Fruit fly (Drosophila melanogaster) whole organism, wandering third instar larva: ENCODE measurements around the gene CG46460.

ENCODE experiments used
- Dfd ChIP-seq: fragments of >200 bp; optimal IDR thresholded peaks from 2 replicates; lab custom pipeline; 2017; ENCODE audit warnings: missing biosample characterization, missing genetic modification characterization
- Mio ChIP-seq: sonication (Bioruptor generic); optimal IDR thresholded peaks from 2 replicates; lab custom pipeline; 2016; ENCODE audit warnings: missing biosample characterization, missing genetic modification characterization
- h ChIP-seq: fragments of 200-800 bp; sonication (Bioruptor generic); optimal IDR thresholded peaks from 3 replicates; lab custom pipeline; 2016; ENCODE audit warnings: missing biosample characterization, mild to moderate bottlenecking, missing genetic modification characterization
- lola ChIP-seq: fragments of >200 bp; optimal IDR thresholded peaks from 2 replicates; lab custom pipeline; 2017; ENCODE audit warnings: missing biosample characterization, missing genetic modification characterization
- usp ChIP-seq: fragments of >200 bp; optimal IDR thresholded peaks from 2 replicates; lab custom pipeline; 2017; ENCODE audit warnings: missing biosample characterization, missing genetic modification characterization

- TF ChIP-seq usp (GFP tag; lab: Kevin White, UChicago) (no peak), Mio (GFP tag; lab: Kevin White, UChicago) (no peak), h (GFP tag; lab: Kevin White, UChicago) (no peak), Dfd (no peak), lola (GFP tag; lab: Kevin White, UChicago) (no peak)
Observed at dm6 chr3L:4252121-4252861, 25.2 kb upstream of the CG46460 start.
